Fruit fly (Drosophila melanogaster) whole organism, pupa: ENCODE data around the gene Osi17.

ENCODE experiments used
- CG10348 ChIP-seq: fragments of 200-800 bp; sonication (Bioruptor generic); IDR thresholded peaks from 2 replicates; pipeline ENCODE4 v1.3.6; 2022; ENCODE audit warnings: missing biosample characterization, missing genetic modification characterization
- CG13204 ChIP-seq: fragments of 200-800 bp; sonication (Bioruptor generic); optimal IDR thresholded peaks from 2 replicates; lab custom pipeline; 2018; ENCODE audit warnings: missing biosample characterization, mild to moderate bottlenecking, missing genetic modification characterization, moderate library complexity
- CG14655 ChIP-seq: fragments of 200-800 bp; sonication (Bioruptor generic); optimal IDR thresholded peaks from 3 replicates; lab custom pipeline; 2017; ENCODE audit warnings: mild to moderate bottlenecking, missing biosample characterization, missing genetic modification reagents, missing genetic modification characterization
- CG15710 ChIP-seq: fragments of 200-800 bp; sonication (Bioruptor generic); optimal IDR thresholded peaks from 2 replicates; lab custom pipeline; 2018; ENCODE audit warnings: missing biosample characterization, mild to moderate bottlenecking, missing genetic modification characterization, moderate library complexity
- CG34367 ChIP-seq: fragments of 200-800 bp; sonication (Bioruptor generic); optimal IDR thresholded peaks from 2 replicates; lab custom pipeline; 2018; ENCODE audit warnings: missing biosample characterization, mild to moderate bottlenecking, missing genetic modification characterization
- CG8159 ChIP-seq: fragments of 200-800 bp; sonication (Bioruptor generic); optimal IDR thresholded peaks from 3 replicates; lab custom pipeline; 2018; ENCODE audit warnings: missing biosample characterization, mild to moderate bottlenecking, missing genetic modification characterization, moderate library complexity
- CG8301 ChIP-seq: fragments of 200-800 bp; sonication (Bioruptor generic); optimal IDR thresholded peaks from 2 replicates; lab custom pipeline; 2018; ENCODE audit warnings: missing biosample characterization, mild to moderate bottlenecking, missing genetic modification characterization
- D1 ChIP-seq: fragments of 200-800 bp; sonication (Bioruptor generic); optimal IDR thresholded peaks from 2 replicates; lab custom pipeline; 2018; ENCODE audit warnings: missing biosample characterization, mild to moderate bottlenecking, missing genetic modification characterization, moderate library complexity
- EcR ChIP-seq: fragments of 200-800 bp; sonication (Bioruptor generic); optimal IDR thresholded peaks from 3 replicates; lab custom pipeline; 2019; ENCODE audit warnings: missing biosample characterization, missing genetic modification characterization, mild to moderate bottlenecking, moderate library complexity, missing genetic modification reagents
- Ets98B ChIP-seq: fragments of 200-800 bp; sonication (Bioruptor generic); IDR thresholded peaks from 2 replicates; pipeline ENCODE4 v1.3.6; 2022; ENCODE audit warnings: missing biosample characterization, missing genetic modification characterization
- Pif1A ChIP-seq: fragments of 200-800 bp; sonication (Bioruptor generic); optimal IDR thresholded peaks from 3 replicates; lab custom pipeline; 2016; ENCODE audit warnings: missing biosample characterization, missing genetic modification characterization
- Pif1B ChIP-seq: fragments of 200-800 bp; sonication (Bioruptor generic); optimal IDR thresholded peaks from 3 replicates; lab custom pipeline; 2016; ENCODE audit warnings: missing biosample characterization, missing genetic modification characterization
- gl ChIP-seq: fragments of 200-800 bp; sonication (Bioruptor generic); optimal IDR thresholded peaks from 2 replicates; lab custom pipeline; 2018; ENCODE audit warnings: missing biosample characterization, mild to moderate bottlenecking, missing genetic modification characterization

DNA sequence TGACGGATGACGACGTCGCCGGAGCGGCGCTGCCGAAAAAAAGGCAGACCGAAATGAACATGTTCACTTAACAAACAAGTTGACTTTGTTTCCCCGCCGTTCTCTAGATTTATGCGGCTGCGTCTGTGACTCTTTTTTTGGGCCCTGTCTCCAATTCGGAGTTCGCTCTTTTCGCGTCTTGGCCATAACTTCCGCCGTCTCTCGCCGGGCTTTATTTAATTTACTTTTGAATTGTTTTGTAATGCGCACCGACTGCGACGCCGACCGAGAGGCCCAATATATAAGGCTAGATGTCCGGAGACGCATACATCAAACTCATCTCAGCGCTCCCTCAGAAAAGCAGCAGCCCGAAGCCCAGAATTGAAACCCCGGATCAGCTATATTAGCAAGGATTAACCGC, 12.7 kb upstream of the Osi17 start, which contains the start of gene Osi14:
- TF ChIP-seq Pif1A (GFP tag; lab: Kevin White, UChicago) (no peak), D1 (tag; lab: Kevin White, UChicago) (no peak), Ets98B (GFP tag; lab: Robert Waterston, UW) (no peak), gl (tag; lab: Kevin White, UChicago) (no peak), CG8301 (no peak), CG10348 (GFP tag; lab: Robert Waterston, UW) (no peak), EcR (GFP tag; lab: Kevin White, UChicago) (no peak), Pif1B (GFP tag; lab: Kevin White, UChicago) (no peak), CG8159 (tag; lab: Kevin White, UChicago) (no peak), CG15710 (tag; lab: Kevin White, UChicago) (no peak), CG14655 (GFP tag; lab: Kevin White, UChicago) (no peak), CG13204 (GFP tag; lab: Kevin White, UChicago) (no peak), CG34367 (tag; lab: Kevin White, UChicago) (no peak)
